Worm (Caenorhabditis elegans) whole organism, mixed stage, embryonic: Measurements from ENCODE around the gene adk-1.

Source experiments
- M03D4.4 ChIP-seq: sonication (generic microtip); optimal IDR thresholded peaks from 2 replicates; lab custom pipeline; 2017; ENCODE audit warnings: mild to moderate bottlenecking, missing genetic modification characterization, missing compliant biosample characterization
- bed-3 ChIP-seq: fragments of 200-800 bp; sonication (Bioruptor generic); optimal IDR thresholded peaks from 3 replicates; lab custom pipeline; 2018; ENCODE audit warnings: mild to moderate bottlenecking, missing genetic modification characterization, moderate library complexity, missing compliant biosample characterization
- blmp-1 ChIP-seq: fragments of 150-350 bp; optimal IDR thresholded peaks from 2 replicates; lab custom pipeline; 2014; ENCODE audit warnings: missing biosample characterization, missing genetic modification characterization
- ceh-39 ChIP-seq: fragments of 150-350 bp; optimal IDR thresholded peaks from 2 replicates; lab custom pipeline; 2014; ENCODE audit warnings: missing biosample characterization, missing genetic modification characterization
- ceh-43 ChIP-seq: fragments of 200-800 bp; sonication (Bioruptor generic); optimal IDR thresholded peaks from 2 replicates; lab custom pipeline; 2018; ENCODE audit warnings: mild to moderate bottlenecking, missing genetic modification characterization, moderate library complexity, missing compliant biosample characterization
- ceh-83 ChIP-seq: fragments of 200-800 bp; sonication (Bioruptor generic); optimal IDR thresholded peaks from 2 replicates; lab custom pipeline; 2018; ENCODE audit warnings: mild to moderate bottlenecking, missing genetic modification characterization, missing compliant biosample characterization
- ces-1 ChIP-seq: fragments of 150-350 bp; optimal IDR thresholded peaks from 2 replicates; lab custom pipeline; 2014; ENCODE audit warnings: missing biosample characterization, missing genetic modification reagents, missing genetic modification characterization
- cnd-1 ChIP-seq: fragments of 200-800 bp; sonication (Bioruptor generic); optimal IDR thresholded peaks from 2 replicates; lab custom pipeline; 2018; ENCODE audit warnings: mild to moderate bottlenecking, missing genetic modification characterization, missing compliant biosample characterization
- drap-1 ChIP-seq: fragments of 200-800 bp; sonication (Bioruptor generic); optimal IDR thresholded peaks from 3 replicates; lab custom pipeline; 2018; ENCODE audit warnings: mild to moderate bottlenecking, missing genetic modification characterization, missing compliant biosample characterization
- elt-3 ChIP-seq: fragments of 150-350 bp; optimal IDR thresholded peaks from 2 replicates; lab custom pipeline; 2014; ENCODE audit warnings: missing biosample characterization, missing genetic modification characterization
- flh-1 ChIP-seq: fragments of 200-800 bp; sonication (Bioruptor generic); optimal IDR thresholded peaks from 2 replicates; lab custom pipeline; 2018; ENCODE audit warnings: mild to moderate bottlenecking, missing genetic modification characterization, moderate library complexity, missing compliant biosample characterization
- ham-2 ChIP-seq: fragments of 200-800 bp; sonication (Bioruptor generic); optimal IDR thresholded peaks from 2 replicates; lab custom pipeline; 2018; ENCODE audit warnings: mild to moderate bottlenecking, missing genetic modification characterization, missing compliant biosample characterization
- hlh-1 ChIP-seq: fragments of 150-350 bp; optimal IDR thresholded peaks from 2 replicates; lab custom pipeline; 2014; ENCODE audit warnings: missing biosample characterization, missing genetic modification reagents, missing genetic modification characterization
- lin-13 ChIP-seq: fragments of 150-350 bp; optimal IDR thresholded peaks from 2 replicates; lab custom pipeline; 2014; ENCODE audit warnings: missing biosample characterization, missing genetic modification characterization
- lsy-2 ChIP-seq: fragments of 150-350 bp; optimal IDR thresholded peaks from 2 replicates; lab custom pipeline; 2014; ENCODE audit warnings: missing biosample characterization, missing genetic modification characterization
- mab-5 ChIP-seq: fragments of 150-350 bp; optimal IDR thresholded peaks from 2 replicates; lab custom pipeline; 2014; ENCODE audit warnings: missing biosample characterization, missing genetic modification characterization
- mep-1 ChIP-seq: fragments of 150-350 bp; optimal IDR thresholded peaks from 2 replicates; lab custom pipeline; 2017; ENCODE audit warnings: missing biosample characterization, missing genetic modification reagents, missing genetic modification characterization, inconsistent platforms
- mls-2 ChIP-seq: sonication (generic microtip); optimal IDR thresholded peaks from 2 replicates; lab custom pipeline; 2016; ENCODE audit warnings: mild to moderate bottlenecking, missing genetic modification characterization, moderate library complexity, missing compliant biosample characterization
- nhr-2 ChIP-seq: fragments of 150-350 bp; optimal IDR thresholded peaks from 2 replicates; lab custom pipeline; 2014; ENCODE audit warnings: missing biosample characterization, missing genetic modification characterization
- nhr-28 ChIP-seq: fragments of 150-350 bp; optimal IDR thresholded peaks from 2 replicates; lab custom pipeline; 2014; ENCODE audit warnings: missing biosample characterization, missing genetic modification characterization
- nhr-76 ChIP-seq: sonication (generic microtip); optimal IDR thresholded peaks from 2 replicates; lab custom pipeline; 2017; ENCODE audit warnings: missing biosample characterization, missing genetic modification characterization
- sem-2 ChIP-seq: fragments of 200-800 bp; sonication (Bioruptor generic); optimal IDR thresholded peaks from 2 replicates; lab custom pipeline; 2018; ENCODE audit warnings: mild to moderate bottlenecking, missing genetic modification characterization, missing compliant biosample characterization
- snpc-4 ChIP-seq: fragments of 150-350 bp; optimal IDR thresholded peaks from 2 replicates; lab custom pipeline; 2014; ENCODE audit warnings: missing biosample characterization, missing genetic modification characterization
- sptf-1 ChIP-seq: sonication (generic microtip); optimal IDR thresholded peaks from 2 replicates; lab custom pipeline; 2017; ENCODE audit warnings: mild to moderate bottlenecking, missing genetic modification characterization, moderate library complexity, missing compliant biosample characterization
- tbx-8 ChIP-seq: fragments of 200-800 bp; sonication (Bioruptor generic); optimal IDR thresholded peaks from 2 replicates; lab custom pipeline; 2018; ENCODE audit warnings: mild to moderate bottlenecking, missing genetic modification characterization, moderate library complexity, missing compliant biosample characterization
- unc-120 ChIP-seq: sonication (generic microtip); optimal IDR thresholded peaks from 2 replicates; lab custom pipeline; 2017; ENCODE audit warnings: missing genetic modification characterization, missing compliant biosample characterization; ENCODE audit not compliant: poor library complexity, severe bottlenecking
- unc-39 ChIP-seq: fragments of 150-350 bp; optimal IDR thresholded peaks from 2 replicates; lab custom pipeline; 2014; ENCODE audit warnings: missing biosample characterization, missing genetic modification characterization
- unc-62 ChIP-seq: fragments of 150-350 bp; optimal IDR thresholded peaks from 2 replicates; lab custom pipeline; 2014; ENCODE audit warnings: missing biosample characterization, missing genetic modification reagents, missing genetic modification characterization
- zip-8 ChIP-seq: fragments of 150-350 bp; optimal IDR thresholded peaks from 2 replicates; lab custom pipeline; 2014; ENCODE audit warnings: missing biosample characterization, missing genetic modification characterization
- ztf-11 ChIP-seq: fragments of 150-350 bp; optimal IDR thresholded peaks from 2 replicates; lab custom pipeline; 2014; ENCODE audit warnings: missing biosample characterization, missing genetic modification characterization

Gene adk-1

DNA sequence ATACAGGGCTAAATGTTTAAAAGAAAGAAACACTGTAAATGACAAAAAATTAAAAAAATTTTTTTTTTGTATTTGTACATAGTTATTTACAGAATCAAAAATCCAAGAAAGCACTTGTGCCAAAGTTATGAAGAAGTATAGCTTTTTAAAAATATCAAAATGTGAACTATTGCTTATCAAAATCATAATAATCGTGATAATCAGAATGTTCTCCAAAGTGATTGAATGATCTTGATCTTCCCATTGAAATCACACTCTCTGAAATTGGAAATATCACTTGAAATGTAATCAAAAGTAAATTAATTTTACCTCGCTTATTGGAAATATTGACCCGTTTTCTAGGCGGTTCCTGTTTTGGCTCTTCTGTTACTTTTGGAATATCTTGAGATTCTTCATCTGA is 15.9 kb upstream of the adk-1 start:
- TF ChIP-seq flh-1 (GFP tag; lab: Kevin White, UChicago) = no peak
- no peak for TF ChIP-seq ceh-39
- no peak for TF ChIP-seq unc-120 (tag; lab: Kevin White, UChicago)
- no peak for TF ChIP-seq M03D4.4 (tag; lab: Kevin White, UChicago)
- no peak for TF ChIP-seq hlh-1 (tag; lab: Kevin White, UChicago)
- no peak for TF ChIP-seq tbx-8 (GFP tag; lab: Kevin White, UChicago)
- TF ChIP-seq blmp-1 (tag; lab: Kevin White, UChicago) = no peak
- TF ChIP-seq mls-2 (tag; lab: Kevin White, UChicago) = no peak
- TF ChIP-seq drap-1 (GFP tag; lab: Kevin White, UChicago) = no peak
- no peak for TF ChIP-seq unc-39 (tag; lab: Kevin White, UChicago)

DNA sequence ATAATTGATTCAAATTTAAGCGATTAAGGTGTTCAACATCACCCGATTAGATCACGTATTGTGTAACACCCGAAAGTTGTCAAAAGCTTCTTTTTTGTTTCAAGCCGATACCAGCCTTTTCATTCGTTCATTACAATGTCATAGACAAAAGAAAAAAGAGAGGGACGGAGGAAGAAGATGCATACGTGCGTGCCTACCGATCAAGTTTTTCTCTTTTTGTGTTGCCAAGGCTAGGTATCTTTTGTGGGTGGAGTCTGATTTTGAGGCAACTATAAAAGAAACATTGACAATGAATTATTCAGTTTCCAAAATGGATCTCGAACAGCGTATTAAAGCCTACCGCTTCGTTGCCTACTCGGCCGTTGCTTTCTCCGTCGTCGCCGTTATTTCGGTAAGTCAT is 14.6 kb upstream of the adk-1 start, which contains the start of gene col-125:
col-125 (plus strand) TSS at position 301 of the 400 bp plus-strand sequence.
- TF ChIP-seq ceh-83 (GFP tag; lab: Kevin White, UChicago) = no peak
- TF ChIP-seq ceh-43 = no peak
- TF ChIP-seq drap-1 (GFP tag; lab: Kevin White, UChicago) = no peak
- no peak for TF ChIP-seq unc-39 (tag; lab: Kevin White, UChicago)
- TF ChIP-seq nhr-76 (tag; lab: Kevin White, UChicago) = no peak
- TF ChIP-seq ham-2 (GFP tag; lab: Kevin White, UChicago) = no peak
- TF ChIP-seq snpc-4 (tag; lab: Kevin White, UChicago) = no peak
- TF ChIP-seq sptf-1 (tag; lab: Kevin White, UChicago) = no peak
- TF ChIP-seq unc-62 (GFP tag; lab: Kevin White, UChicago) = no peak
- no peak for TF ChIP-seq lsy-2 (tag; lab: Kevin White, UChicago)
- no peak for TF ChIP-seq ztf-11 (tag; lab: Kevin White, UChicago)
- TF ChIP-seq mls-2 (tag; lab: Kevin White, UChicago) = no peak
- no peak for TF ChIP-seq tbx-8 (GFP tag; lab: Kevin White, UChicago)

DNA sequence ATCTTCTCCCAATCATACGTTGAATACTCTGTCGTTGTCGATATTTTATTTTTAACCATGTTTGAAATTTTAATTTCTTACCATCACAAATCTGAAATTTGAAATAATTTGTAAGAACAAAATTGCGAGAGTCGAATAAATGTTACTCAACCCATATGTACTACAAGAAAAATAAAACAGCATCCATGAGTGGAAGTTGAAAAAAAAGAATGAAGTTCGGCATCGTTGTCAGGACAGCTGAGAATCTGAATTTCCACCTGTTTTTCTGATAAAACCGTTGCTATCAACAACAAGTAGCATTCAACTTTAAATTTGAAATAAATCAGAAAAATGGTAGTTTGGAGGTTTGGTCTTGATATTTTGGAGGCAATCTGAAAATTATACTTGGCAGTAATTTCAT is 13.2 kb upstream of the adk-1 start, which contains the start of gene C29F4.3:
C29F4.3 (minus strand) TSS at position 101 of the 400 bp plus-strand sequence.
- no peak for TF ChIP-seq elt-3

DNA sequence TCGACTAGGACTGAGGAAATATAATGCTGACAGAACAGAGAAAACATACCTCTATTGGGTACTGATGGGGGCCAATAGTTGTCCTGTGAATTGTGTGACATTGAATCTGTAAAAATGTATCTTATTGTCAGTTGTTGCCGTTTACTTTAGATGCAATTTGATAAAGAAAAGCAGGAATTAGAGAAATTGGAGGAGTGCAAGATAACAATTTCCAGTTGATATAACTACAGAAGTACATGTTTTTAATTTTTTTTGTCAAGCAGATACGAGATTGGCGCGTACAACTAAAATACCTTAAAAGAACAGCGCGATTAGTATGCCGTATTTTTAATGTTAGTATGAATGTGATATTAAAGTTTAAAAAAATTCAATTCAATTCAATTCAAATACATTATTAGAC is 7.4 kb upstream of the adk-1 start, which contains the start of gene zip-6:
zip-6 (minus strand) TSS at position 101 of the 400 bp plus-strand sequence.
- TF ChIP-seq ham-2 (GFP tag; lab: Kevin White, UChicago) (no peak), ces-1 (GFP tag; lab: Kevin White, UChicago) (no peak), unc-120 (tag; lab: Kevin White, UChicago) (no peak), ceh-43 (no peak), cnd-1 (tag; lab: Kevin White, UChicago) (no peak), snpc-4 (tag; lab: Kevin White, UChicago) (no peak), nhr-28 (no peak), ceh-39 (no peak), elt-3 (no peak), sptf-1 (tag; lab: Kevin White, UChicago) (no peak), zip-8 (tag; lab: Kevin White, UChicago) (no peak), mep-1 (no peak)
- TF ChIP-seq, all 35 proteins: peak for 0

DNA sequence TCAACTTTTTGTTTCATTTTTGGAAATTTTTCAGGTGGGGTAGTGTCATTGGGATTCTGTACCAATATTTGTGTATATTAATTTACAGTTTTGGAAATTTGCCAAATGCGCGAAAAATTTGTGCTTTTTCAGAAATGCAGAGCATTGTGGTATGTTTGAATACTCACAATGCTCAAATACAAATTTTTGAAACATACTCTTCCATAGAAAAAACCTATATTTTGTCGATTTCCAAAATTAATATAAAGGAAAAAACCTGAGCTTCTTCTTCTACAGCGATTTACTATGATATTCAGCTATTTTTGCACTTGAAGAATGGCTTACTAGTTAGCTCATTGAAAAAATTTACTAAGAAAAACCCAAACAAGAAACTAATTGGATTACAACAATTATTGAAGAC is 2.3 kb upstream of the adk-1 start:
- TF ChIP-seq ham-2 (GFP tag; lab: Kevin White, UChicago) = no peak
- no peak for TF ChIP-seq lsy-2 (tag; lab: Kevin White, UChicago)
- no peak for TF ChIP-seq mab-5 (tag; lab: Kevin White, UChicago)
- TF ChIP-seq mep-1 = no peak
- TF ChIP-seq lin-13 = no peak
- no peak for TF ChIP-seq ceh-39
- no peak for TF ChIP-seq zip-8 (tag; lab: Kevin White, UChicago)
- no peak for TF ChIP-seq sptf-1 (tag; lab: Kevin White, UChicago)
- no peak for TF ChIP-seq sem-2 (GFP tag; lab: Kevin White, UChicago)
- no peak for TF ChIP-seq unc-39 (tag; lab: Kevin White, UChicago)
- TF ChIP-seq ceh-83 (GFP tag; lab: Kevin White, UChicago) = no peak
- no peak for TF ChIP-seq nhr-2 (tag; lab: Kevin White, UChicago)
- no peak for TF ChIP-seq tbx-8 (GFP tag; lab: Kevin White, UChicago)
- TF ChIP-seq mls-2 (tag; lab: Kevin White, UChicago) = no peak
- TF ChIP-seq bed-3 (GFP tag; lab: Kevin White, UChicago) = no peak
- TF ChIP-seq blmp-1 (tag; lab: Kevin White, UChicago) = no peak
